Fruit fly (Drosophila melanogaster) whole organism, wandering third instar larva: ENCODE data around the gene Cdc42.

ENCODE experiments used
- Hr78 ChIP-seq: fragments of >200 bp; optimal IDR thresholded peaks from 2 replicates; lab custom pipeline; 2017; ENCODE audit warnings: missing biosample characterization, missing genetic modification characterization
- dl ChIP-seq, 2 experiments: fragments of 175-275, 200-275 bp in 1 of 2; fragments of 200-275 bp in 1 of 2; sonication (Bioruptor generic); optimal IDR thresholded peaks; lab custom pipeline; 2018; ENCODE audit warnings: mild to moderate bottlenecking in 2 of 2, missing biosample characterization in 2 of 2, missing genetic modification characterization in 2 of 2, moderate library complexity in 2 of 2; ENCODE audit not compliant: partially characterized antibody in 2 of 2, insufficient read depth in 1 of 2
- ey ChIP-seq: fragments of 200-800 bp; sonication (Bioruptor generic); optimal IDR thresholded peaks from 2 replicates; lab custom pipeline; 2016; ENCODE audit warnings: missing biosample characterization, missing genetic modification characterization
- h ChIP-seq: fragments of 200-800 bp; sonication (Bioruptor generic); optimal IDR thresholded peaks from 3 replicates; lab custom pipeline; 2016; ENCODE audit warnings: missing biosample characterization, mild to moderate bottlenecking, missing genetic modification characterization
- pan ChIP-seq: fragments of >200 bp; optimal IDR thresholded peaks from 2 replicates; lab custom pipeline; 2017

DNA sequence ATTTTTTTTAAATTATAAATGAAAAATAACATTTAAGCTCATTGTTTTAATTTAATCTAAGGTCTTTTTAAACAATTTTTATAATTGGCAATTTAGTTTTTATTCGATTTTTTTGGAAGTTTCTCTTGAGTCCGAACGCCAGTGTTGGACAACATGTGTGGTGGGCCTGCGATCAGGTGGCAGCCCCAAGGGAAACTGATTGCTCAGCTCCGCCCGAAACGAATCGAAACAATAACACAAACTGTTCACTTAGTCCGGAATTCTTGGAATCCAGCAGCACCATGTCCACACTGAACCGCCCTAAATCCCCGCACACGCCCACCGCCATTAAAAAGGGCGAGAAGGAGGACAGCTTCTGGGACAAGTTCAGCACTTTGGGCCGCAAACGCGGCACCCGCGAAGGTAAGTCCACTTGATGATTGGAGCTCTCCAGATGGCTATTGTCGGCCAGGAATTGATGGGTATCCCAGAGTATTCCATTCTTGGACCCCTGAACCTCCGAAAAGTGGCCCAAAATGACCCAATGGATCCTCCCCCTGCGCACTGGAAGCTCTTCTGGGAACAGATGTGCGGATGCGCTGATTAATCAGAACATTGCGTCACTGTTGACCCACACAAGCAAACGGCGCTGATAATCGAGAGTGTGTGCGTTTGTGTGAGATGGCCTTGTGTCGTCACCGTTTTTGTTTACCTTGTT lies 49.2 kb downstream of the Cdc42 start, which contains the start of gene parvin:
- no peak for TF ChIP-seq pan (lab: Kevin White, UChicago)
- no peak for TF ChIP-seq ey
- no peak for TF ChIP-seq dl (GFP tag; optimal IDR thresholded peaks at IDR 0.05; lab: Kevin White, UChicago; ENCODE audit: insufficient read depth in 1 of 2, partially characterized antibody in 2 of 2)
- TF ChIP-seq h (GFP tag; lab: Kevin White, UChicago), result no peak
- no peak for TF ChIP-seq Hr78 (GFP tag; lab: Kevin White, UChicago)
